Worm (Caenorhabditis elegans) whole organism, midembryonic: Measurements from ENCODE around the gene F44E5.2.

ENCODE experiments used
- T22C8.4 ChIP-seq: fragments of 200-800 bp; sonication (Bioruptor generic); IDR thresholded peaks from 2 replicates; pipeline ENCODE4 v1.3.6; 2022; ENCODE audit warnings: missing genetic modification characterization, missing compliant biosample characterization
- cog-1 ChIP-seq: sonication (generic microtip); optimal IDR thresholded peaks from 2 replicates; lab custom pipeline; 2016; ENCODE audit warnings: missing genetic modification characterization, missing compliant biosample characterization
- flt-1 ChIP-seq: fragments of 200-800 bp; sonication (Bioruptor generic); IDR thresholded peaks from 2 replicates; pipeline ENCODE4 v1.3.6; 2022; ENCODE audit warnings: missing genetic modification characterization, missing compliant biosample characterization
- klf-2 ChIP-seq: fragments of 200-800 bp; sonication (Bioruptor generic); conservative IDR thresholded peaks from 2 replicates; pipeline ENCODE4 v1.3.6; 2022; ENCODE audit warnings: missing genetic modification reagents, missing genetic modification characterization, missing compliant biosample characterization
- med-1 ChIP-seq: sonication (generic microtip); optimal IDR thresholded peaks from 2 replicates; lab custom pipeline; 2017; ENCODE audit warnings: missing genetic modification characterization, mild to moderate bottlenecking, missing compliant biosample characterization, antibody characterized with exemption, missing genetic modification reagents; ENCODE audit not compliant: insufficient read depth
- ref-1 ChIP-seq: fragments of 200-800 bp; sonication (Bioruptor generic); conservative IDR thresholded peaks from 2 replicates; pipeline ENCODE4 v1.3.6; 2022; ENCODE audit warnings: missing genetic modification reagents, missing genetic modification characterization, missing compliant biosample characterization
- tab-1 ChIP-seq: fragments of 200-800 bp; sonication (Bioruptor generic); IDR thresholded peaks from 2 replicates; pipeline ENCODE4 v1.3.6; 2022; ENCODE audit warnings: missing genetic modification characterization, missing compliant biosample characterization
- ztf-23 ChIP-seq: fragments of 200-800 bp; sonication (Bioruptor generic); IDR thresholded peaks from 2 replicates; pipeline ENCODE4 v1.3.6; 2022; ENCODE audit warnings: missing genetic modification reagents, missing genetic modification characterization, missing compliant biosample characterization
- ztf-29 ChIP-seq: fragments of 200-800 bp; sonication (Bioruptor generic); IDR thresholded peaks from 2 replicates; pipeline ENCODE4 v1.3.6; 2022; ENCODE audit warnings: missing genetic modification reagents, missing genetic modification characterization, missing compliant biosample characterization

DNA sequence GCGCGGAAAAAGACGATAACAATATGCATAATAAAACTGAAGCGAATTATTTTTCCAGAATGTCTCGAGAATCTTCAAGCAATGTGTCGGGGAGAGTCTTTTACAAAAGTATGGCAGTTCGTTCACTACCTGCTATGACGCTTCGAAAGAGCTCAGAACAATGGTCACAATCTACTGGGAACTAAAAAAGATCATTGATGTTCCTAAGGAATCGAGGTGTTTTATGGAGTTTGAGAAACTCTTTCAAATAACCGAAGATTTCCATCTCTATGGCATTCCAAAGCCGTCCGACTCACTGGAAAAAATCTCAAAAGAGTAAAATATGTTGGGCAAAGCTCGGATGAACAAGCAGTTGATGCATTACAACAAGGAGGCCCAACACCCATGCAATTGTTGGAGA is 5.8 kb downstream of the F44E5.2 start, which contains the start of gene F44E5.15:
- no peak for TF ChIP-seq med-1 (GFP tag; lab: Kevin White, UChicago)
- TF ChIP-seq ztf-23 (GFP tag; lab: Robert Waterston, UW), result no peak
- TF ChIP-seq ztf-29 (GFP tag; lab: Robert Waterston, UW), result no peak
- TF ChIP-seq cog-1 (tag; lab: Kevin White, UChicago), result no peak
- TF ChIP-seq flt-1, result no peak
- TF ChIP-seq klf-2, result no peak
- no peak for TF ChIP-seq tab-1
- TF ChIP-seq ref-1 (GFP tag; lab: Robert Waterston, UW), result no peak
- no peak for TF ChIP-seq T22C8.4 (GFP tag; lab: Robert Waterston, UW)
